Fruit fly (Drosophila melanogaster): ENCODE data around the gene amd.
A peak's percentile ranks its signal among the peaks of the same experiment; 100 is the strongest.

The amd gene

DNA sequence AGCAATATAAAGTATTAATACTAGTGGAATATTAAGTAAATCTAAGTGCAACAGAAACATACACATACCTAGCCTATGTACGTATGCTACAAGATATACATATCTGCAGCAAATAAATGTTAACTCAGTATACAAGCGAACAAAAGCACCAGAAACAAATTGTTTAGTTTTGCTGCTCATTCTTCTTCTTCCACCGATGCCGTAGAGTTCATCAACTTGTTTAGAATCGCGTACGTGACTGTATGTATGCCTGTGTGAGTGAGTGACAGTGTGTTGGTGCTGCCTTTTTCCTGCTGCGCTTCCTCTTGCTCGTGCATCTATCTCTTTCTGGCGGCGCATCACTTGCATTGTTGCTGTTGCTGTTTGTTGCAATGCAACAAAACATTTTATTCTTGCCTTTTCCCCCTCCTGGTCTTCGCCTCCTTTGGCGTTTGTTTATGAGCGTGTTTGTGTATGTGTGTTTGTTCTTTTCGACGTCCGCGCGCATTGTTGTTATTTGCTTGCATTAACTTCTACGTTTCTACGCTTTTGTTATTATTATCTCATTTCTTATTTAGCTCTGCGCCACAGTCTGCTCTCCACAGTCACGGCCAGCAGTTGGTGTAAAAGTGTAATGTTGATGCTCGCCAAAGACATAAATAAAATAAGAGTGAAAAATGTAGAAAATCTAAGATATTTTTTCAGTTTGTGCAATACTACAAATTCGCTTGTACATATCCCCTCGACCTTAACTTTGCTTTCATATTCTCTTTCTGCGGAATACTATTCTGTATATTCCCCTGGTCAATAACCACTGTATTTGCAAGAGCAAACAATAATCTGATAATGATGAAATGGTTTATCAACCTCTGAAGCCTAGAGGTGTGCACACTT lies 49.0 kb downstream of the amd start (continued):
- TF ChIP-seq CG4318 (GFP tag; optimal IDR thresholded peaks at IDR 0.05) (peak; percentile 37), CG8319 (GFP tag; optimal IDR thresholded peaks at IDR 0.05) (peak; percentile 55), Hr39 (GFP tag; optimal IDR thresholded peaks at IDR 0.05) (peak; percentile 67), esn (GFP tag; optimal IDR thresholded peaks at IDR 0.05) (peak; percentile 71), CG6276 (GFP tag; optimal IDR thresholded peaks at IDR 0.05) (peak; percentile 57), svp (GFP tag) (peak; percentile 92), Eip93F (GFP tag; optimal IDR thresholded peaks at IDR 0.05) (peak; percentile 63), topi (GFP tag; optimal IDR thresholded peaks at IDR 0.05) (peak; percentile 63), Ets96B (tag; optimal IDR thresholded peaks at IDR 0.05) (peak; percentile 53), CG1621 (tag; optimal IDR thresholded peaks at IDR 0.05) (no peak), Ets21C (GFP tag; optimal IDR thresholded peaks at IDR 0.05) (peak; percentile 41), vri (GFP tag; optimal IDR thresholded peaks at IDR 0.05) (peak; percentile 86), Blimp-1 (GFP tag; optimal IDR thresholded peaks at IDR 0.05) (no peak), Sox14 (GFP tag; optimal IDR thresholded peaks at IDR 0.05) (peak; percentile 57), ss (GFP tag; optimal IDR thresholded peaks at IDR 0.05) (no peak), salr (GFP tag; optimal IDR thresholded peaks at IDR 0.05) (peak in 1 of 2 experiments; percentile 42), pdm3 (GFP tag; optimal IDR thresholded peaks at IDR 0.05) (peak; percentile 68), CG10669 (GFP tag; optimal IDR thresholded peaks at IDR 0.05) (peak; percentile 31), CG6808 (GFP tag; optimal IDR thresholded peaks at IDR 0.05) (peak; percentile 52), CG11294 (GFP tag; IDR thresholded peaks at IDR 0.05) (no peak; the same call in 1 of the 2 replicates), dac (GFP tag; optimal IDR thresholded peaks at IDR 0.05) (peak; percentile 21), eg (GFP tag; IDR thresholded peaks at IDR 0.05) (peak; percentile 46; the same call in 1 of the 3 replicates), CG34406 (GFP tag; optimal IDR thresholded peaks at IDR 0.05) (peak; percentile 49), CG3032 (tag; optimal IDR thresholded peaks at IDR 0.05) (peak; percentile 15), Gug (GFP tag; IDR thresholded peaks at IDR 0.05) (peak; percentile 45), Sox102F (GFP tag; optimal IDR thresholded peaks at IDR 0.05) (peak; percentile 70), CG6854 (GFP tag; optimal IDR thresholded peaks at IDR 0.05) (no peak), Eip75B (GFP tag; optimal IDR thresholded peaks at IDR 0.05) (peak; percentile 8), CG11902 (GFP tag; optimal IDR thresholded peaks at IDR 0.05) (no peak), CG7368 (GFP tag; optimal IDR thresholded peaks at IDR 0.05) (peak; percentile 37), Hr4 (GFP tag; optimal IDR thresholded peaks at IDR 0.05) (peak; percentile 80), CG9139 (GFP tag; optimal IDR thresholded peaks at IDR 0.05) (no peak), CG11762 (GFP tag; optimal IDR thresholded peaks at IDR 0.05; ENCODE audit: insufficient read depth) (peak; percentile 37), CG3919 (GFP tag; optimal IDR thresholded peaks at IDR 0.05) (peak; percentile 45)

DNA sequence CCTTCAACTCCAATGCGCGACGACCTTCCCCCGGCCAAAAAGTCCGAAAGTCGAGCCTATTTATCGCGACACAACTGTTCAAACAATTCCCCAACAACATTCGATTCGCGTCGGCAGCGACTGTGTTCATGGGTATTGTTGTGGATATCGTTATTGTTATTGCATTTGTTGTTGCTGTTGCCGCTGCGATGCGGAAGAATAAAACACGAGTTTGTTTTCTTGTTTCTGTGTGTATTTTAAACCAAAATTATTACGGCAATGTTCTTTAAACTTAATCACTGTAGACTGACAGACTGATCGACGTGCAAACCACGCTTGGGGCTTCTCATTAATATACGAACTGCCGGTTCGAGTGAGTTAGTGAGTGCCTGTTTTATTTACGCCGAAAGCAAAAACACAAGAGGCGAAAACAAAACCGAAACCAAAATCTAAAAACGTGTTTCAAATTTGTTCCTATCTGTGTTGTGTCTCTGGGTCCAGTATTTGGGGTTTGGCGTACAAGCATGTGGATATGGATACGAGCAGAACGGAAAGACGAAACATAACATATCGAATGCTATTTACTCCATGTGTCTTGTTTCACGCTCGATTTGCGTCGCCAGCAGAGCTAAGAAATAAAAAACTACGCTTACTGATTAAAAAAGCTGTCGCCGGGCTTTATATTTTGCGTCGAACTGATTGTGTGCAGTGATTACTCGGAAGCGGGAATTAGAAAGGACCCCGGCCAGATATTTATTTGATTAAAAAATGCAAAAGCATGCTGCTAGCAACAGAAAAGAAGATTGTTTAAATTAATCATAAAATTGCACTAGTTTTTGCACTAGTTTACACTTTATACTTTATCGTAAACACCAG lies 49.8 kb downstream of the amd start:
- TF ChIP-seq fd59A (GFP tag; optimal IDR thresholded peaks at IDR 0.05) (no peak), CG6854 (GFP tag; optimal IDR thresholded peaks at IDR 0.05) (no peak), Lpt (GFP tag; optimal IDR thresholded peaks at IDR 0.05) (no peak), CG32006 (GFP tag; optimal IDR thresholded peaks at IDR 0.05) (peak; percentile 35), salr (GFP tag; optimal IDR thresholded peaks at IDR 0.05) (peak in 1 of 2 experiments; percentile 25), lz (GFP tag; optimal IDR thresholded peaks at IDR 0.05) (peak; percentile 23), Blimp-1 (GFP tag; optimal IDR thresholded peaks at IDR 0.05) (no peak), CG10669 (GFP tag; optimal IDR thresholded peaks at IDR 0.05) (no peak), Smox (GFP tag; optimal IDR thresholded peaks at IDR 0.05) (no peak), CG11294 (GFP tag; IDR thresholded peaks at IDR 0.05) (no peak), fkh (GFP tag; optimal IDR thresholded peaks at IDR 0.05) (peak; percentile 25), dsx (GFP tag; optimal IDR thresholded peaks at IDR 0.05; ENCODE audit: poor library complexity, severe bottlenecking) (no peak), Hr4 (GFP tag; optimal IDR thresholded peaks at IDR 0.05) (peak; percentile 16), Hr38 (GFP tag; optimal IDR thresholded peaks at IDR 0.05) (no peak), CG11902 (GFP tag; optimal IDR thresholded peaks at IDR 0.05) (no peak), CG6163 (GFP tag; IDR thresholded peaks at IDR 0.05) (no peak), CG6276 (GFP tag; optimal IDR thresholded peaks at IDR 0.05) (no peak), esn (GFP tag; optimal IDR thresholded peaks at IDR 0.05) (peak; percentile 2), Sox15 (GFP tag; optimal IDR thresholded peaks at IDR 0.05) (no peak), ss (GFP tag; optimal IDR thresholded peaks at IDR 0.05) (no peak), CG8319 (GFP tag; optimal IDR thresholded peaks at IDR 0.05) (no peak), CG8119 (GFP tag; IDR thresholded peaks at IDR 0.05) (no peak), vri (GFP tag; optimal IDR thresholded peaks at IDR 0.05) (peak; percentile 45), cyc (GFP tag; optimal IDR thresholded peaks at IDR 0.05) (no peak)
